Fruit fly (Drosophila melanogaster) whole organism, embryonic: Measurements from ENCODE around the gene CG32271.

Experiments used
- Atf3 ChIP-seq: fragments of 200-800 bp; sonication (Bioruptor generic); optimal IDR thresholded peaks from 3 replicates; lab custom pipeline; 2016; ENCODE audit warnings: missing biosample characterization, missing genetic modification characterization
- CG10267 ChIP-seq: fragments of 200-800 bp; sonication (Bioruptor generic); optimal IDR thresholded peaks from 2 replicates; lab custom pipeline; 2018; ENCODE audit warnings: missing biosample characterization, mild to moderate bottlenecking, missing genetic modification characterization, moderate library complexity
- CG10274 ChIP-seq: fragments of 200-800 bp; sonication (Bioruptor generic); optimal IDR thresholded peaks from 3 replicates; lab custom pipeline; 2017; ENCODE audit warnings: missing biosample characterization, mild to moderate bottlenecking, missing genetic modification characterization
- CG10431 ChIP-seq: fragments of 200-800 bp; sonication (Bioruptor generic); optimal IDR thresholded peaks from 3 replicates; lab custom pipeline; 2018; ENCODE audit warnings: missing biosample characterization, mild to moderate bottlenecking, missing genetic modification characterization
- CG13424 ChIP-seq: fragments of 200-800 bp; sonication (Bioruptor generic); optimal IDR thresholded peaks from 2 replicates; lab custom pipeline; 2019; ENCODE audit warnings: missing biosample characterization, mild to moderate bottlenecking, missing genetic modification characterization, moderate library complexity
- CG15269 ChIP-seq: fragments of 200-800 bp; sonication (Bioruptor generic); optimal IDR thresholded peaks from 2 replicates; lab custom pipeline; 2018; ENCODE audit warnings: missing biosample characterization, mild to moderate bottlenecking, missing genetic modification characterization, moderate library complexity
- CG2199 ChIP-seq: fragments of 200-800 bp; sonication (Bioruptor generic); IDR thresholded peaks from 3 replicates; pipeline ENCODE4 v1.3.6; 2022; ENCODE audit warnings: missing biosample characterization, missing genetic modification characterization
- CG2202 ChIP-seq: fragments of 200-800 bp; sonication (Bioruptor generic); optimal IDR thresholded peaks from 2 replicates; lab custom pipeline; 2018; ENCODE audit warnings: missing biosample characterization, mild to moderate bottlenecking, missing genetic modification characterization
- CG2712 ChIP-seq: fragments of 200-800 bp; optimal IDR thresholded peaks from 3 replicates; lab custom pipeline; 2019; ENCODE audit warnings: missing biosample characterization, mild to moderate bottlenecking, missing genetic modification characterization, moderate library complexity
- CG30020 ChIP-seq: fragments of 200-800 bp; optimal IDR thresholded peaks from 2 replicates; lab custom pipeline; 2019; ENCODE audit warnings: missing biosample characterization, mild to moderate bottlenecking, missing genetic modification characterization, moderate library complexity
- CG31388 ChIP-seq: fragments of 200-800 bp; sonication (Bioruptor generic); optimal IDR thresholded peaks from 2 replicates; lab custom pipeline; 2016; ENCODE audit warnings: missing biosample characterization, missing genetic modification characterization
- CG32767 ChIP-seq: fragments of 200-800 bp; sonication (Bioruptor generic); IDR thresholded peaks from 2 replicates; pipeline ENCODE4 v1.3.6; 2022; ENCODE audit warnings: missing biosample characterization, missing genetic modification characterization
- CG4820 ChIP-seq: fragments of 200-800 bp; sonication (Bioruptor generic); optimal IDR thresholded peaks from 3 replicates; lab custom pipeline; 2016; ENCODE audit warnings: missing biosample characterization, missing genetic modification characterization
- CG5180 ChIP-seq: fragments of 200-800 bp; sonication (Bioruptor generic); optimal IDR thresholded peaks from 3 replicates; lab custom pipeline; 2017; ENCODE audit warnings: missing biosample characterization, missing genetic modification characterization, mild to moderate bottlenecking, moderate library complexity, missing genetic modification reagents
- CG6765 ChIP-seq: fragments of 200-800 bp; sonication (Bioruptor generic); optimal IDR thresholded peaks from 3 replicates; lab custom pipeline; 2017; ENCODE audit warnings: missing biosample characterization, mild to moderate bottlenecking, missing genetic modification characterization
- CG6854 ChIP-seq: fragments of 200-800 bp; sonication (Bioruptor generic); optimal IDR thresholded peaks from 3 replicates; lab custom pipeline; 2017; ENCODE audit warnings: missing biosample characterization, mild to moderate bottlenecking, missing genetic modification characterization
- CG7372 ChIP-seq: fragments of 200-800 bp; sonication (Bioruptor generic); IDR thresholded peaks from 2 replicates; pipeline ENCODE4 v1.3.6; 2022; ENCODE audit warnings: missing biosample characterization, missing genetic modification characterization
- CG7786 ChIP-seq: fragments of 200-800 bp; sonication (Bioruptor generic); optimal IDR thresholded peaks from 2 replicates; lab custom pipeline; 2016; ENCODE audit warnings: missing biosample characterization, missing genetic modification characterization
- CG9215 ChIP-seq: fragments of 200-800 bp; sonication (Bioruptor generic); IDR thresholded peaks from 2 replicates; pipeline ENCODE4 v1.3.6; 2022; ENCODE audit warnings: missing biosample characterization, missing genetic modification characterization
- CTCF ChIP-seq: fragments of 200-800 bp; sonication (Bioruptor generic); optimal IDR thresholded peaks from 2 replicates; lab custom pipeline; 2017; ENCODE audit warnings: missing biosample characterization, mild to moderate bottlenecking, missing genetic modification characterization, moderate library complexity
- Dll ChIP-seq: fragments of 200-800 bp; sonication (Bioruptor generic); IDR thresholded peaks from 4 replicates; pipeline ENCODE4 v1.3.6; 2022; ENCODE audit warnings: missing biosample characterization, missing genetic modification characterization; ENCODE audit not compliant: partially characterized antibody
- Fer2 ChIP-seq: fragments of 200-800 bp; sonication (Bioruptor generic); optimal IDR thresholded peaks from 2 replicates; lab custom pipeline; 2018; ENCODE audit warnings: missing biosample characterization, mild to moderate bottlenecking, missing genetic modification characterization, moderate library complexity
- GATAe ChIP-seq: fragments of 200-800 bp; sonication (Bioruptor generic); conservative IDR thresholded peaks from 2 replicates; pipeline ENCODE4 v1.3.6; 2022; ENCODE audit warnings: missing biosample characterization, missing genetic modification characterization
- HHEX ChIP-seq: fragments of 200-800 bp; sonication (Bioruptor generic); optimal IDR thresholded peaks from 3 replicates; lab custom pipeline; 2017; ENCODE audit warnings: missing biosample characterization, mild to moderate bottlenecking, missing genetic modification characterization, missing genetic modification reagents
- Hey ChIP-seq: fragments of 200-800 bp; sonication (Bioruptor generic); optimal IDR thresholded peaks from 3 replicates; lab custom pipeline; 2018; ENCODE audit warnings: missing biosample characterization, mild to moderate bottlenecking, missing genetic modification characterization
- Hr51 ChIP-seq, 2 experiments: fragments of 200-800 bp; sonication (Bioruptor generic); optimal IDR thresholded peaks; 2 replicates in 1 of 2; 3 replicates in 1 of 2; lab custom pipeline; 2016 to 2018; ENCODE audit warnings: missing biosample characterization in 2 of 2, missing genetic modification characterization in 2 of 2, mild to moderate bottlenecking in 1 of 2, moderate library complexity in 1 of 2
- Mes4 ChIP-seq: fragments of 200-800 bp; sonication (Bioruptor generic); optimal IDR thresholded peaks from 2 replicates; lab custom pipeline; 2016; ENCODE audit warnings: missing biosample characterization, missing genetic modification characterization
- NK7.1 ChIP-seq: fragments of 200-800 bp; sonication (Bioruptor generic); optimal IDR thresholded peaks from 3 replicates; lab custom pipeline; 2016; ENCODE audit warnings: missing biosample characterization, missing genetic modification characterization
- Neu2 ChIP-seq: fragments of 200-800 bp; sonication (Bioruptor generic); optimal IDR thresholded peaks from 3 replicates; lab custom pipeline; 2016; ENCODE audit warnings: missing biosample characterization, missing genetic modification characterization, borderline replicate concordance
- Nf-YA ChIP-seq: fragments of 200-800 bp; sonication (Bioruptor generic); IDR thresholded peaks from 2 replicates; pipeline ENCODE4 v1.3.6; 2022; ENCODE audit warnings: missing biosample characterization, missing genetic modification characterization
- NfI ChIP-seq: fragments of 200-800 bp; sonication (Bioruptor generic); optimal IDR thresholded peaks from 3 replicates; lab custom pipeline; 2018; ENCODE audit warnings: missing biosample characterization, mild to moderate bottlenecking, missing genetic modification characterization, moderate library complexity
- Ptx1 ChIP-seq: fragments of 200-800 bp; sonication (Bioruptor generic); IDR thresholded peaks from 2 replicates; pipeline ENCODE4 v1.3.6; 2022; ENCODE audit warnings: missing biosample characterization, missing genetic modification characterization
- Scr ChIP-seq: fragments of 200-800 bp; sonication (Bioruptor generic); IDR thresholded peaks from 2 replicates; pipeline ENCODE4 v1.3.6; 2022; ENCODE audit warnings: missing biosample characterization, missing genetic modification characterization; ENCODE audit not compliant: partially characterized antibody
- Sox100B ChIP-seq: fragments of 200-800 bp; sonication (Bioruptor generic); optimal IDR thresholded peaks from 3 replicates; lab custom pipeline; 2018; ENCODE audit warnings: missing biosample characterization, mild to moderate bottlenecking, missing genetic modification characterization
- Sox102F ChIP-seq: fragments of 200-800 bp; sonication (Bioruptor generic); optimal IDR thresholded peaks from 2 replicates; lab custom pipeline; 2018; ENCODE audit warnings: missing biosample characterization, mild to moderate bottlenecking, missing genetic modification characterization, moderate library complexity
- Sry-β ChIP-seq: fragments of 200-800 bp; sonication (Bioruptor generic); optimal IDR thresholded peaks from 2 replicates; lab custom pipeline; 2018; ENCODE audit warnings: missing biosample characterization, mild to moderate bottlenecking, missing genetic modification characterization, moderate library complexity
- Sry-δ ChIP-seq: fragments of 200-800 bp; sonication (Bioruptor generic); optimal IDR thresholded peaks from 2 replicates; lab custom pipeline; 2016; ENCODE audit warnings: missing biosample characterization, missing genetic modification characterization
- Usf ChIP-seq: fragments of 200-800 bp; sonication (Bioruptor generic); optimal IDR thresholded peaks from 2 replicates; lab custom pipeline; 2017; ENCODE audit warnings: missing genotype, missing biosample characterization, missing genetic modification characterization
- ab ChIP-seq: fragments of 200-800 bp; sonication (Bioruptor generic); optimal IDR thresholded peaks from 2 replicates; lab custom pipeline; 2016; ENCODE audit warnings: missing biosample characterization, missing genetic modification characterization
- ac ChIP-seq: fragments of 200-800 bp; sonication (Bioruptor generic); optimal IDR thresholded peaks from 3 replicates; lab custom pipeline; 2017; ENCODE audit warnings: missing biosample characterization, mild to moderate bottlenecking, missing genetic modification characterization
- cad ChIP-seq: fragments of >200 bp; optimal IDR thresholded peaks from 2 replicates; lab custom pipeline; 2017; ENCODE audit warnings: missing biosample characterization, missing genetic modification characterization
- caup ChIP-seq: fragments of 200-800 bp; sonication (Bioruptor generic); optimal IDR thresholded peaks from 3 replicates; lab custom pipeline; 2017; ENCODE audit warnings: missing biosample characterization, mild to moderate bottlenecking, missing genetic modification characterization, moderate library complexity; ENCODE audit not compliant: severe bottlenecking
- dmrt99B ChIP-seq: fragments of 200-800 bp; sonication (Bioruptor generic); optimal IDR thresholded peaks from 2 replicates; lab custom pipeline; 2018; ENCODE audit warnings: missing biosample characterization, mild to moderate bottlenecking, missing genetic modification characterization, moderate library complexity
- eyg ChIP-seq: fragments of 200-800 bp; sonication (Bioruptor generic); optimal IDR thresholded peaks from 3 replicates; lab custom pipeline; 2016; ENCODE audit warnings: missing biosample characterization, missing genetic modification characterization
- ham ChIP-seq: fragments of 200-800 bp; sonication (Bioruptor generic); IDR thresholded peaks from 2 replicates; pipeline ENCODE4 v1.3.6; 2022; ENCODE audit warnings: missing biosample characterization, missing genetic modification characterization
- mld ChIP-seq: fragments of 200-800 bp; sonication (Bioruptor generic); IDR thresholded peaks from 3 replicates; pipeline ENCODE4 v1.3.6; 2022; ENCODE audit warnings: missing biosample characterization, missing genetic modification characterization; ENCODE audit not compliant: partially characterized antibody
- nerfin-1 ChIP-seq: fragments of 200-800 bp; sonication (Bioruptor generic); optimal IDR thresholded peaks from 3 replicates; lab custom pipeline; 2019; ENCODE audit warnings: missing biosample characterization, mild to moderate bottlenecking, missing genetic modification characterization, moderate library complexity
- sens-2 ChIP-seq: fragments of 200-800 bp; sonication (Bioruptor generic); IDR thresholded peaks from 2 replicates; pipeline ENCODE4 v1.3.6; 2022; ENCODE audit warnings: missing biosample characterization, missing genetic modification characterization
- slbo ChIP-seq: fragments of 200-800 bp; sonication (Bioruptor generic); IDR thresholded peaks from 2 replicates; pipeline ENCODE4 v1.3.6; 2022; ENCODE audit warnings: missing biosample characterization, missing genetic modification characterization
- toy ChIP-seq: fragments of 200-800 bp; sonication (Bioruptor generic); IDR thresholded peaks from 2 replicates; pipeline ENCODE4 v1.3.6; 2022; ENCODE audit warnings: missing biosample characterization, missing genetic modification characterization

CG32271 gene

DNA sequence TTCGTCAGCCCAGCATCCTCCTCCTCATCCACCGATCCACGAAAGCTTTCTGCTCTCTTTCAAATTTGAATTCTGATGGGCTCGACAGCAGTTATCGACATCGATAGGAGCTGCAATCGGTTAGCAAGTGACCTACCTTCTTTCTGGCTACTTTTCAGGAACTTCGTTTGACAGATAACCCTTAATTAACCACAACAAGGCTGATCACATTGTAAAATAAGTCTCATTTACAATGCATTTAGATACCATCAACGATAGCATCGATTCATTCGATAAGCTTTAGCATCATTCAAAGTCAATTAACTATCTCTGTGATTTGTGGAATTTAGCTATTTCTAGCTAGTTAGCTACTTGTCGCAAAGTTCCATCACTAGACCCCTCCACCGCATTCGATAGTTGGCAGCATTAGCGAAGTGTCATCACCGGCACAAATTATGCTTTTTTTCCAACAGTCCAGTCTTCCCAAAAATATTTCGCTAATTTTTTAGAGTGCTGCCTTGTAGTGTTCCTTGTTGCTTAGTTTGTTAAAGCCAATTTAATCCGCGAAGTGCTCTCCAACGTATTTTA, 24.3 kb downstream of the CG32271 start, which contains the start of the genes MnM and Girdin (continued):
- TF ChIP-seq CG2202 (tag; lab: Kevin White, UChicago) (no peak), CG31388 (GFP tag; lab: Kevin White, UChicago) (peak; percentile 17), slbo (peak; percentile 83), mld (peak; percentile 60; the same call in 1 of the 3 replicates), CG9215 (peak; percentile 67), cad (GFP tag; lab: Kevin White, UChicago) (no peak), Scr (GFP tag; lab: Robert Waterston, UW) (peak; percentile 92), nerfin-1 (tag; lab: Kevin White, UChicago) (peak; percentile 6), Ptx1 (GFP tag; lab: Robert Waterston, UW) (no peak), Nf-YA (GFP tag; lab: Robert Waterston, UW) (no peak), CG6765 (GFP tag; lab: Kevin White, UChicago) (no peak), Hey (tag; lab: Kevin White, UChicago) (no peak), CG7372 (0 out of 2 replicates have a peak, but pooled peaks have one; percentile 11), Sox100B (GFP tag; lab: Kevin White, UChicago) (no peak), dmrt99B (tag; lab: Kevin White, UChicago) (no peak), CG10274 (GFP tag; lab: Kevin White, UChicago) (no peak), ac (GFP tag; lab: Kevin White, UChicago) (no peak), NK7.1 (GFP tag; lab: Kevin White, UChicago) (no peak), CG2712 (tag; lab: Kevin White, UChicago) (peak; percentile 55), toy (GFP tag; lab: Robert Waterston, UW) (no peak), Atf3 (GFP tag; lab: Kevin White, UChicago) (peak; percentile 54), CG5180 (GFP tag; lab: Kevin White, UChicago) (no peak), sens-2 (GFP tag; lab: Robert Waterston, UW) (no peak), Usf (GFP tag; lab: Kevin White, UChicago) (no peak), CG13424 (peak; percentile 70), CG30020 (tag; lab: Kevin White, UChicago) (peak; percentile 73), CG32767 (GFP tag; lab: Robert Waterston, UW) (no peak), Sry-β (GFP tag; lab: Kevin White, UChicago) (peak; percentile 92), caup (GFP tag; lab: Kevin White, UChicago) (no peak), Sry-δ (GFP tag; lab: Kevin White, UChicago) (peak; percentile 100), Neu2 (GFP tag; lab: Kevin White, UChicago) (peak; percentile 50), CG10431 (GFP tag; lab: Kevin White, UChicago) (no peak), CG7786 (GFP tag; lab: Kevin White, UChicago) (peak; percentile 86), Fer2 (tag; lab: Kevin White, UChicago) (peak; percentile 24), CG6854 (GFP tag; lab: Kevin White, UChicago) (no peak), HHEX (GFP tag; lab: Kevin White, UChicago) (no peak), eyg (GFP tag; lab: Kevin White, UChicago) (no peak), CG4820 (GFP tag; lab: Kevin White, UChicago) (peak; percentile 45), Sox102F (no peak), CG15269 (tag; lab: Kevin White, UChicago) (no peak), CG10267 (peak; percentile 55), Mes4 (peak; percentile 50), Dll (peak; percentile 93), Hr51 (GFP tag; optimal IDR thresholded peaks at IDR 0.05; lab: Kevin White, UChicago) (peak in 1 of 2 experiments; percentile 74), CTCF (GFP tag; lab: Kevin White, UChicago) (no peak), ham (GFP tag; lab: Robert Waterston, UW) (no peak), NfI (GFP tag; lab: Kevin White, UChicago) (peak; percentile 53), CG2199 (GFP tag; lab: Robert Waterston, UW) (no peak), GATAe (no peak), ab (GFP tag; lab: Kevin White, UChicago) (peak; percentile 45)
